Fruit fly (Drosophila melanogaster): ENCODE data around the gene Ork1.

Ork1 gene

dm6 chrX:10857376-10857775 is 33.7 kb downstream of the Ork1 start, which contains the start of the genes sofe and CG2186 (continued):
- TF ChIP-seq fu2 (GFP tag; optimal IDR thresholded peaks at IDR 0.05) (peak; percentile 28), CG12391 (tag; optimal IDR thresholded peaks at IDR 0.05) (peak; percentile 70), sob (GFP tag; IDR thresholded peaks at IDR 0.05) (peak; percentile 65), CG12155 (GFP tag; optimal IDR thresholded peaks at IDR 0.05) (peak; percentile 68), Adf1 (GFP tag; IDR thresholded peaks at IDR 0.05) (no peak), CG12299 (tag; optimal IDR thresholded peaks at IDR 0.05) (peak; percentile 61), CG14965 (GFP tag; optimal IDR thresholded peaks at IDR 0.05; ENCODE audit: borderline replicate concordance) (no peak), Side (GFP tag; optimal IDR thresholded peaks at IDR 0.05) (peak; percentile 1), CG1529 (GFP tag; optimal IDR thresholded peaks at IDR 0.05) (no peak), gem (tag; optimal IDR thresholded peaks at IDR 0.05) (no peak), NK7.1 (GFP tag; optimal IDR thresholded peaks at IDR 0.05) (peak; percentile 14), mld (GFP tag; IDR thresholded peaks at IDR 0.05; ENCODE audit: partially characterized antibody) (peak; percentile 15; the same call in 1 of the 3 replicates), CG31388 (GFP tag; optimal IDR thresholded peaks at IDR 0.05) (peak; percentile 10), CG3065 (GFP tag; optimal IDR thresholded peaks at IDR 0.05) (no peak), sens-2 (GFP tag; IDR thresholded peaks at IDR 0.05) (no peak), Antp (GFP tag; optimal IDR thresholded peaks at IDR 0.05) (peak; percentile 46), nau (GFP tag; optimal IDR thresholded peaks at IDR 0.05) (no peak), cad (GFP tag; optimal IDR thresholded peaks at IDR 0.05) (no peak), E2f2 (GFP tag; IDR thresholded peaks at IDR 0.05) (peak; percentile 79), bowl (GFP tag; IDR thresholded peaks at IDR 0.05) (no peak), CG17385 (GFP tag; optimal IDR thresholded peaks at IDR 0.05) (no peak), danr (GFP tag; IDR thresholded peaks at IDR 0.05) (no peak), CG3281 (GFP tag; optimal IDR thresholded peaks at IDR 0.05) (peak; percentile 16), emc (GFP tag; optimal IDR thresholded peaks at IDR 0.05) (no peak), CG10979 (tag; optimal IDR thresholded peaks at IDR 0.05) (peak; percentile 11), Hey (tag; optimal IDR thresholded peaks at IDR 0.05) (no peak), fd64A (GFP tag; optimal IDR thresholded peaks at IDR 0.05) (no peak), CG11560 (tag; IDR thresholded peaks at IDR 0.05) (no peak), CG13287 (GFP tag; IDR thresholded peaks at IDR 0.05; ENCODE audit: partially characterized antibody) (peak; percentile 91), hbn (GFP tag; IDR thresholded peaks at IDR 0.05; ENCODE audit: partially characterized antibody) (peak; percentile 80), CG2889 (GFP tag; IDR thresholded peaks at IDR 0.05) (no peak), CG4730 (GFP tag; IDR thresholded peaks at IDR 0.05) (no peak), odd (GFP tag; optimal IDR thresholded peaks at IDR 0.05) (no peak), cwo (GFP tag; optimal IDR thresholded peaks at IDR 0.05) (no peak), dysf (GFP tag; IDR thresholded peaks at IDR 0.05) (no peak), CG6689 (GFP tag; IDR thresholded peaks at IDR 0.05) (peak; percentile 27; the same call in 1 of the 2 replicates), Dad (GFP tag; optimal IDR thresholded peaks at IDR 0.05) (no peak), CG9609 (GFP tag; optimal IDR thresholded peaks at IDR 0.05) (no peak), CG1647 (GFP tag; optimal IDR thresholded peaks at IDR 0.05) (peak; percentile 39), CG31224 (GFP tag; IDR thresholded peaks at IDR 0.05) (no peak; the same call in 1 of the 2 replicates), pros (GFP tag; optimal IDR thresholded peaks at IDR 0.05) (no peak), gcm (GFP tag; optimal IDR thresholded peaks at IDR 0.05) (no peak), row (GFP tag; IDR thresholded peaks at IDR 0.05) (peak; percentile 71), CG6791 (GFP tag; IDR thresholded peaks at IDR 0.05; ENCODE audit: partially characterized antibody) (peak; percentile 67), zen (tag; optimal IDR thresholded peaks at IDR 0.05) (peak; percentile 59), CG5180 (GFP tag; optimal IDR thresholded peaks at IDR 0.05) (no peak), CG10147 (GFP tag; optimal IDR thresholded peaks at IDR 0.05) (peak; percentile 17), Mrtf (GFP tag; IDR thresholded peaks at IDR 0.05) (no peak), Ada2b (GFP tag; IDR thresholded peaks at IDR 0.05) (no peak), CG13624 (GFP tag; optimal IDR thresholded peaks at IDR 0.05) (peak; percentile 36), CG6175 (GFP tag; IDR thresholded peaks at IDR 0.05) (no peak), Sox102F (GFP tag; optimal IDR thresholded peaks at IDR 0.05) (no peak)

Measured in whole organism, embryonic.